Worm (Caenorhabditis elegans): ENCODE measurements around the gene T04C12.8.
"Not testable (repeated sequence)": the region's sequence is repeated elsewhere in the genome, so short reads cannot be mapped to it uniquely, and the experiment has no call there.

T04C12.8 gene

DNA sequence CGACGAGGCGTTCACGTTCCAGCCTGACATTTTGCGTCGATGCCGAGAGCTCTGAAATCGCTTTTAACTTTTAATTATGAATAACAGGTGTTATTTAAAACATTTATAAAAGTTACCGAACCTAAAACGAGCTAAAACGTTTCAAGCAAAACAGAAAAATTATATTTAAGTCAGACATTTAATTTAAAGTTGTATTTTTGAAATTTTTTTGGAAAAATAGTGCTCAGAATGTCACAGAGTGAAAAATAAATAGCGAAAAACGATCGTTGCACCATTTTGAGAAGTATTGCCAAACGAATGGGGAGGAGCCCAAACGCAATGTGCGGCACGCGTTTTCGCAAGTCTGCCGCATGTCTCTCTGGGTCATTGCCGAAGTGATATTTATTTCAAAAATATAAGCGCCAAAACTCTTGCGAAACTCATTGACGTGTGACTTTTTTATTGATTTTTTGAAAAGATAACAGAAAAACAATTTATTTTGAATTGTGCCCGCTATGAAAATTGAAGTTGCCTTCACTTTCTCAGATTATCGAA, 44.0 kb upstream of the T04C12.8 start, which contains the start of gene erfa-3 (continued):
- TF ChIP-seq nfya-1 (tag; optimal IDR thresholded peaks at IDR 0.05) (peak; percentile 73), ceh-19 (GFP tag; optimal IDR thresholded peaks at IDR 0.05) (peak; percentile 82), K02D7.2 (tag; optimal IDR thresholded peaks at IDR 0.05) (peak; percentile 73), nhr-232 (tag; optimal IDR thresholded peaks at IDR 0.05) (peak; percentile 62), C38D4.7 (GFP tag; optimal IDR thresholded peaks at IDR 0.05) (peak; percentile 71), fkh-10 (GFP tag; optimal IDR thresholded peaks at IDR 0.05) (no peak), ceh-45 (GFP tag; IDR thresholded peaks at IDR 0.05) (peak; percentile 24; the same call in 1 of the 2 replicates), rnt-1 (tag; optimal IDR thresholded peaks at IDR 0.05) (peak; percentile 69), sdc-2 (tag; optimal IDR thresholded peaks at IDR 0.05) (peak; percentile 60), pros-1 (tag; optimal IDR thresholded peaks at IDR 0.05) (no peak), dve-1 (tag; optimal IDR thresholded peaks at IDR 0.05) (no peak), F13H6.1 (tag; optimal IDR thresholded peaks at IDR 0.05) (peak; percentile 63), ttx-3 (tag; optimal IDR thresholded peaks at IDR 0.05) (peak; percentile 81), ref-2 (tag; optimal IDR thresholded peaks at IDR 0.05) (peak; percentile 84), pag-3 (tag; optimal IDR thresholded peaks at IDR 0.05; ENCODE audit: borderline replicate concordance) (no peak), lin-11 (tag; optimal IDR thresholded peaks at IDR 0.05) (peak; percentile 54), mec-3 (tag; optimal IDR thresholded peaks at IDR 0.05; ENCODE audit: borderline replicate concordance) (no peak), T23F11.4 (GFP tag; optimal IDR thresholded peaks at IDR 0.05) (peak; percentile 71), dmd-4 (tag; optimal IDR thresholded peaks at IDR 0.05; ENCODE audit: borderline replicate concordance) (peak; percentile 32), lim-6 (tag; optimal IDR thresholded peaks at IDR 0.05) (peak; percentile 49), C08G9.2 (tag; optimal IDR thresholded peaks at IDR 0.05) (peak; percentile 62), ets-4 (tag; optimal IDR thresholded peaks at IDR 0.05) (peak; percentile 31), gmeb-2 (tag; optimal IDR thresholded peaks at IDR 0.05) (peak; percentile 69), ceh-18 (tag; optimal IDR thresholded peaks at IDR 0.05) (peak; percentile 52), ceh-2 (tag; optimal IDR thresholded peaks at IDR 0.05) (peak; percentile 65), hlh-6 (tag; optimal IDR thresholded peaks at IDR 0.05) (peak; percentile 72), tbx-2 (tag; optimal IDR thresholded peaks at IDR 0.05) (peak; percentile 88), pha-2 (tag; optimal IDR thresholded peaks at IDR 0.05) (peak; percentile 85), ceh-14 (tag; optimal IDR thresholded peaks at IDR 0.05) (peak; percentile 91), elt-4 (tag; optimal IDR thresholded peaks at IDR 0.05) (no peak), pax-1 (tag; optimal IDR thresholded peaks at IDR 0.05) (peak; percentile 63), ceh-24 (tag; optimal IDR thresholded peaks at IDR 0.05) (peak; percentile 51), ceh-48 (tag; optimal IDR thresholded peaks at IDR 0.05) (peak; percentile 51)

ce11 chrV:11109647-11110046, 40.5 kb upstream of the T04C12.8 start, which contains the start of gene Y42A5A.5:
TSS of gene Y42A5A.5 (minus strand) at chrV:11109747.
- not testable (repeated sequence) for TF ChIP-seq hlh-6 (tag; optimal IDR thresholded peaks at IDR 0.05); hlh-8 (tag; optimal IDR thresholded peaks at IDR 0.05); C38D4.7 (GFP tag; optimal IDR thresholded peaks at IDR 0.05)

- no peak for TF ChIP-seq pat-9 (tag; optimal IDR thresholded peaks at IDR 0.05)
- TF ChIP-seq ztf-16 (tag; optimal IDR thresholded peaks at IDR 0.05), result no peak
- TF ChIP-seq npax-4 (tag; optimal IDR thresholded peaks at IDR 0.05), result no peak
- TF ChIP-seq Y22D7AL.16 (tag; optimal IDR thresholded peaks at IDR 0.05), result no peak
- TF ChIP-seq hlh-13 (GFP tag; optimal IDR thresholded peaks at IDR 0.05), result no peak
- no peak for TF ChIP-seq K02D7.2 (tag; optimal IDR thresholded peaks at IDR 0.05)
These were observed 35.2 kb upstream of the T04C12.8 start for ce11 chrV:11104408-11104807.

Data from whole organism, late embryonic.